Worm (Caenorhabditis elegans) whole organism, young adult: Measurements from ENCODE around the gene R11E3.2.

Experiments
- egl-18 ChIP-seq: fragments of 200-800 bp; sonication (Bioruptor generic); IDR thresholded peaks from 2 replicates; pipeline ENCODE4 v1.3.6; 2022; ENCODE audit warnings: missing genetic modification reagents, missing genetic modification characterization, missing compliant biosample characterization
- pha-4 ChIP-seq: fragments of 150-350 bp; sonication (generic microtip); optimal IDR thresholded peaks from 2 replicates; lab custom pipeline; 2014; ENCODE audit warnings: missing biosample characterization, missing genetic modification reagents, missing genetic modification characterization

ce11 chrIV:4821843-4822242, 50.0 kb downstream of the R11E3.2 start:
- TF ChIP-seq egl-18 (no peak), pha-4 (tag; lab: Kevin White, UChicago) (no peak)
